Worm (Caenorhabditis elegans) whole organism, late embryonic: ENCODE data around the gene xbx-9.

ENCODE experiments used
- C08G9.2 ChIP-seq: sonication (generic microtip); optimal IDR thresholded peaks from 2 replicates; lab custom pipeline; 2016; ENCODE audit warnings: mild to moderate bottlenecking, missing genetic modification characterization, moderate library complexity, missing compliant biosample characterization
- C38D4.7 ChIP-seq: fragments of 200-800 bp; sonication (Bioruptor generic); optimal IDR thresholded peaks from 2 replicates; lab custom pipeline; 2018; ENCODE audit warnings: mild to moderate bottlenecking, missing genetic modification characterization, moderate library complexity, missing compliant biosample characterization
- F13H6.1 ChIP-seq: sonication (generic microtip); optimal IDR thresholded peaks from 2 replicates; lab custom pipeline; 2016; ENCODE audit warnings: missing genetic modification characterization, missing compliant biosample characterization
- K02D7.2 ChIP-seq: sonication (generic microtip); optimal IDR thresholded peaks from 2 replicates; lab custom pipeline; 2017; ENCODE audit warnings: mild to moderate bottlenecking, missing genetic modification characterization, missing compliant biosample characterization
- K09A11.1 ChIP-seq: sonication (generic microtip); optimal IDR thresholded peaks from 2 replicates; lab custom pipeline; 2017; ENCODE audit warnings: antibody characterized with exemption, mild to moderate bottlenecking, missing genetic modification characterization, missing compliant biosample characterization; ENCODE audit not compliant: insufficient read depth
- Y22D7AL.16 ChIP-seq: sonication (generic microtip); optimal IDR thresholded peaks from 2 replicates; lab custom pipeline; 2016; ENCODE audit warnings: missing genetic modification characterization, missing compliant biosample characterization
- ahr-1 ChIP-seq: sonication (generic microtip); optimal IDR thresholded peaks from 2 replicates; lab custom pipeline; 2016; ENCODE audit warnings: missing genetic modification characterization, missing compliant biosample characterization
- ama-1 ChIP-seq: fragments of 150-350 bp; optimal IDR thresholded peaks from 2 replicates; lab custom pipeline; 2014
- ceh-14 ChIP-seq: sonication (generic microtip); optimal IDR thresholded peaks from 2 replicates; lab custom pipeline; 2016; ENCODE audit warnings: missing genotype, missing genetic modification characterization, missing compliant biosample characterization
- ceh-18 ChIP-seq: sonication (generic microtip); optimal IDR thresholded peaks from 2 replicates; lab custom pipeline; 2016; ENCODE audit warnings: missing genetic modification characterization, missing compliant biosample characterization
- ceh-31 ChIP-seq: sonication (generic microtip); optimal IDR thresholded peaks from 2 replicates; lab custom pipeline; 2016; ENCODE audit warnings: missing genetic modification characterization, missing compliant biosample characterization
- ceh-34 ChIP-seq: sonication (generic microtip); optimal IDR thresholded peaks from 2 replicates; lab custom pipeline; 2016; ENCODE audit warnings: mild to moderate bottlenecking, missing genetic modification characterization, missing compliant biosample characterization
- ceh-9 ChIP-seq: sonication (generic microtip); optimal IDR thresholded peaks from 2 replicates; lab custom pipeline; 2016; ENCODE audit warnings: mild to moderate bottlenecking, missing genetic modification characterization, inconsistent platforms, missing compliant biosample characterization
- dve-1 ChIP-seq: sonication (generic microtip); optimal IDR thresholded peaks from 2 replicates; lab custom pipeline; 2017; ENCODE audit warnings: antibody characterized with exemption, mild to moderate bottlenecking, missing genetic modification characterization, missing compliant biosample characterization
- elt-2 ChIP-seq: sonication (generic microtip); optimal IDR thresholded peaks from 2 replicates; lab custom pipeline; 2016; ENCODE audit warnings: missing genetic modification reagents, missing genetic modification characterization, missing compliant biosample characterization
- eyg-1 ChIP-seq: sonication (generic microtip); optimal IDR thresholded peaks from 2 replicates; lab custom pipeline; 2016; ENCODE audit warnings: missing genotype, missing genetic modification characterization, missing compliant biosample characterization
- fkh-10 ChIP-seq: fragments of 150-350 bp; optimal IDR thresholded peaks from 2 replicates; lab custom pipeline; 2014; ENCODE audit warnings: missing biosample characterization, missing genetic modification reagents, missing genetic modification characterization
- gmeb-2 ChIP-seq: sonication (generic microtip); optimal IDR thresholded peaks from 2 replicates; lab custom pipeline; 2016; ENCODE audit warnings: missing genetic modification characterization, inconsistent platforms, missing compliant biosample characterization
- hlh-13 ChIP-seq: fragments of 200-800 bp; sonication (Bioruptor generic); optimal IDR thresholded peaks from 2 replicates; lab custom pipeline; 2018; ENCODE audit warnings: mild to moderate bottlenecking, missing genetic modification characterization, missing compliant biosample characterization
- hlh-15 ChIP-seq: sonication (generic microtip); optimal IDR thresholded peaks from 2 replicates; lab custom pipeline; 2016; ENCODE audit warnings: missing genetic modification characterization, missing compliant biosample characterization
- mec-3 ChIP-seq: sonication (generic microtip); optimal IDR thresholded peaks from 2 replicates; lab custom pipeline; 2016; ENCODE audit warnings: borderline replicate concordance, missing genetic modification characterization, missing compliant biosample characterization
- nfya-1 ChIP-seq: sonication (generic microtip); optimal IDR thresholded peaks from 2 replicates; lab custom pipeline; 2017; ENCODE audit warnings: missing genetic modification characterization, mild to moderate bottlenecking, missing compliant biosample characterization, antibody characterized with exemption, moderate library complexity
- nhr-11 ChIP-seq: fragments of 150-350 bp; optimal IDR thresholded peaks from 2 replicates; lab custom pipeline; 2014; ENCODE audit warnings: missing biosample characterization, missing genetic modification characterization
- nhr-232 ChIP-seq: sonication (generic microtip); optimal IDR thresholded peaks from 2 replicates; lab custom pipeline; 2016; ENCODE audit warnings: missing genetic modification characterization, missing compliant biosample characterization
- npax-4 ChIP-seq: sonication (generic microtip); optimal IDR thresholded peaks from 2 replicates; lab custom pipeline; 2016; ENCODE audit warnings: missing genetic modification characterization, missing compliant biosample characterization
- odd-2 ChIP-seq: sonication (generic microtip); optimal IDR thresholded peaks from 2 replicates; lab custom pipeline; 2017; ENCODE audit warnings: antibody characterized with exemption, mild to moderate bottlenecking, missing genetic modification characterization, missing compliant biosample characterization
- pag-3 ChIP-seq: sonication (generic microtip); optimal IDR thresholded peaks from 2 replicates; lab custom pipeline; 2016; ENCODE audit warnings: missing compliant biosample characterization, missing genetic modification characterization, borderline replicate concordance
- pat-9 ChIP-seq: fragments of 200-800 bp; sonication (Bioruptor generic); optimal IDR thresholded peaks from 2 replicates; lab custom pipeline; 2018; ENCODE audit warnings: mild to moderate bottlenecking, missing genetic modification characterization, moderate library complexity, missing compliant biosample characterization
- ref-2 ChIP-seq: sonication (generic microtip); optimal IDR thresholded peaks from 2 replicates; lab custom pipeline; 2016; ENCODE audit warnings: missing genetic modification characterization, missing compliant biosample characterization
- rnt-1 ChIP-seq: sonication (generic microtip); optimal IDR thresholded peaks from 2 replicates; lab custom pipeline; 2016; ENCODE audit warnings: missing genetic modification characterization, missing compliant biosample characterization
- sdc-2 ChIP-seq: sonication (generic microtip); optimal IDR thresholded peaks from 2 replicates; lab custom pipeline; 2016; ENCODE audit warnings: missing genotype, missing genetic modification characterization, missing compliant biosample characterization
- tbx-2 ChIP-seq: sonication (generic microtip); optimal IDR thresholded peaks from 2 replicates; lab custom pipeline; 2016; ENCODE audit warnings: missing genetic modification characterization, missing compliant biosample characterization
- ttx-3 ChIP-seq: sonication (generic microtip); optimal IDR thresholded peaks from 2 replicates; lab custom pipeline; 2016; ENCODE audit warnings: missing genetic modification reagents, missing genetic modification characterization, missing compliant biosample characterization
- unc-42 ChIP-seq: sonication (generic microtip); optimal IDR thresholded peaks from 2 replicates; lab custom pipeline; 2016; ENCODE audit warnings: missing genotype, missing genetic modification characterization, missing compliant biosample characterization
- unc-86 ChIP-seq: sonication (generic microtip); optimal IDR thresholded peaks from 2 replicates; lab custom pipeline; 2016; ENCODE audit warnings: missing genetic modification characterization, missing compliant biosample characterization

xbx-9 gene

ce11 chrV:12725893-12726292 is 8.1 kb upstream of the xbx-9 start, which contains the start of gene R11D1.12:
Gene R11D1.12 (minus strand): TSS chrV:12725993.
- TF ChIP-seq mec-3 = no peak
- no peak for TF ChIP-seq pag-3 (tag; lab: Kevin White, UChicago)
- no peak for TF ChIP-seq odd-2 (tag; lab: Kevin White, UChicago)
- no peak for TF ChIP-seq C38D4.7
- TF ChIP-seq Y22D7AL.16 (tag; lab: Kevin White, UChicago) = no peak
- TF ChIP-seq F13H6.1 (tag; lab: Kevin White, UChicago) = no peak

ce11 chrV:12727104-12727637 is 6.8 kb upstream of the xbx-9 start, which contains the start of gene R11D1.13:
Gene R11D1.13 (plus strand): TSS chrV:12727154.
- TF ChIP-seq hlh-15 (no peak), pag-3 (tag; lab: Kevin White, UChicago) (no peak), hlh-13 (GFP tag; lab: Kevin White, UChicago) (no peak), pat-9 (tag; lab: Kevin White, UChicago) (no peak), ahr-1 (tag; lab: Kevin White, UChicago) (no peak), ceh-31 (tag; lab: Kevin White, UChicago) (no peak), F13H6.1 (tag; lab: Kevin White, UChicago) (no peak), ceh-18 (tag; lab: Kevin White, UChicago) (no peak), gmeb-2 (tag; lab: Kevin White, UChicago) (no peak), nhr-11 (tag; lab: Kevin White, UChicago) (no peak)

ce11 chrV:12728062-12728665 is 5.8 kb upstream of the xbx-9 start, which contains the start of the genes rpl-28 and mrpl-49:
Gene rpl-28 (minus strand): TSS chrV:12728112.
Gene mrpl-49 (plus strand): TSS chrV:12728631.
- TF ChIP-seq unc-42 (tag; lab: Kevin White, UChicago) (peak; percentile 84), K09A11.1 (tag; lab: Kevin White, UChicago) (no peak), rnt-1 (tag; lab: Kevin White, UChicago) (no peak), nfya-1 (tag; lab: Kevin White, UChicago) (peak; percentile 76), ttx-3 (tag; lab: Kevin White, UChicago) (peak; percentile 5), ceh-31 (tag; lab: Kevin White, UChicago) (peak; percentile 58), dve-1 (tag; lab: Kevin White, UChicago) (peak; percentile 63), sdc-2 (tag; lab: Kevin White, UChicago) (no peak), unc-86 (peak; percentile 4), C08G9.2 (tag; lab: Kevin White, UChicago) (no peak), ref-2 (tag; lab: Kevin White, UChicago) (no peak), fkh-10 (GFP tag; lab: Kevin White, UChicago) (no peak), ceh-14 (tag; lab: Kevin White, UChicago) (peak; percentile 3), tbx-2 (tag; lab: Kevin White, UChicago) (peak; percentile 16), ceh-34 (tag; lab: Kevin White, UChicago) (peak; percentile 16), npax-4 (no peak), ceh-18 (tag; lab: Kevin White, UChicago) (peak; percentile 17), elt-2 (peak; percentile 36), nhr-232 (no peak)
- TF ChIP-seq, all 69 proteins: peak for 11

- no peak for TF ChIP-seq ceh-9 (tag; lab: Kevin White, UChicago)
- no peak for TF ChIP-seq elt-2
- TF ChIP-seq K02D7.2 (tag; lab: Kevin White, UChicago) = no peak
- TF ChIP-seq mec-3 = no peak
- TF ChIP-seq ama-1 = no peak
- no peak for TF ChIP-seq ahr-1 (tag; lab: Kevin White, UChicago)
- TF ChIP-seq eyg-1 (tag; lab: Kevin White, UChicago) = no peak
- TF ChIP-seq nhr-11 (tag; lab: Kevin White, UChicago) = no peak
- TF ChIP-seq F13H6.1 (tag; lab: Kevin White, UChicago) = no peak
- TF ChIP-seq ceh-14 (tag; lab: Kevin White, UChicago) = no peak
Observed at ce11 chrV:12729220-12729619, 4.8 kb upstream of the xbx-9 start, which contains the start of gene R11D1.10. Gene R11D1.10 (plus strand): TSS chrV:12729520.
